Fruit fly (Drosophila melanogaster) S2 (cell line): ENCODE data around the gene CG43248.

ENCODE experiments used
- CG8478 ChIP-seq: fragments of >200 bp; optimal IDR thresholded peaks from 2 replicates; lab custom pipeline; 2018
- CTCF ChIP-seq, 2 experiments: fragments of >200 bp; optimal IDR thresholded peaks; 2 replicates each; lab custom pipeline; 2018

DNA sequence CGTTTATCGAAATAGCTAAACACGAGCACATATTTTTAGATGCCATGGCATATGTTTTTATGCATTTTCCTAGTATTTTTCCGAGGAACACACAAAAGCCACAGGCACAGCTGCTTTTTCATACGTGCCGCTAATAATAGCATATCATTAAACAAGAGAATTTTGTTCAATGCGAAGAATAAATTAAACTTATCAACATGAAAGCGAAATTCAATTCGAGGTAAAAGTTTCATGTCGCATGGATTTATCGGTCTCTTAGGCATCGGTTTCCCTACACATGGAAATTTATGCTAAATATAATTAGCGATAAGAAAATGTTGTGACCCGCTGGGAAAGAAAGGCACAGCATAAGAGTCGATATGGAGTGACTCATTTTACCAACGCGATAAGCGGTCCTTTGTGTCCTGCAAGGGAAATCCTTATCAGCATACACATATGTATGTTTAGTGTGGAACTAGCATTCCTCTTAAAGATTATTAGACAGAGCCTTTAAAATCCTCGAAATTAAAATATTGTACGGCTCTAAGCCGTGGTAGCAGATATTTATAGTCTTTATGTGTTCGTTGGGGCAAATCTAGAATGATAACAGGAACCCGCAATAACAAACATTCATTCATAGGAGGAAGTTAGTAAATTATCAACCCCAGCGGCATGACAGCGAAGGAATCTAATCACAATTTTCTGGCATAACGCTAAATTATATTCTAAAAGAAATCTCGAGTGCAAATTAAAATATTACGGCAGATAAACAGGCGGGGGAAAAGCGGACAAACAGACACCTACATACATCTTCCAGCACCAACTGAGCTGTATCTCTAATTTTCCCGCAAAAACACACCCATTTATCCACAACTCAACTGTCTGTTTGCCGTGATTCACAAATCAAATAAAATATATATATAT, at the start of gene CG43248:
- TF ChIP-seq CTCF (optimal IDR thresholded peaks at IDR 0.05; lab: Kevin White, UChicago) (no peak), CG8478 (lab: Kevin White, UChicago) (no peak)
